Worm (Caenorhabditis elegans): ENCODE data around the gene F53F1.2.

DNA sequence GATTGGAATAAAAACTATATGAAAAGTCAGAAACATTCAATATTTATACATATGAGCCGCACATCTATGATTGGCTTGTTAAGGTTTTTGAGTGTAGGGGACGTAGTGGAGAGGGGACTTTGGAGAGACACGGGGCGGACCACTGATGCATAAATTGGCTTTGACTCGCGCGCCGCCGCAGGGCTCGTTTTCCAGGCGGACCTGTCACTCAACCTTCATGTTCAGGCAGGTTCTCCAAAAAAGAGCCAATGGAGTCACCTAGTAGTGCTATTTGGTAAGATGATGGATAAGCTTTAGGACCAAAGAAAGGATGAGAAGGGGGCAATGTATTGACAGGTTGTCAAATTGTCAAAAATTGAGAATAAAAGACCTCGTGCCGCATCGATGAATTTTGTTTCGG, 11.6 kb upstream of the F53F1.2 start:
- TF ChIP-seq flt-1 (GFP tag; IDR thresholded peaks at IDR 0.05), result no peak
- TF ChIP-seq ref-1 (GFP tag; conservative IDR thresholded peaks at IDR 0.05), result no peak
- no peak for TF ChIP-seq T22C8.4 (GFP tag; IDR thresholded peaks at IDR 0.05)
- TF ChIP-seq ztf-29 (GFP tag; IDR thresholded peaks at IDR 0.05), result no peak
- no peak for TF ChIP-seq tab-1 (GFP tag; IDR thresholded peaks at IDR 0.05)
- no peak for TF ChIP-seq cog-1 (tag; optimal IDR thresholded peaks at IDR 0.05)
- TF ChIP-seq med-1 (GFP tag; optimal IDR thresholded peaks at IDR 0.05; ENCODE audit: insufficient read depth), result no peak
